Worm (Caenorhabditis elegans) whole organism, L2 larva: ENCODE data around the gene W01C8.5.

ENCODE experiments used
- blmp-1 ChIP-seq: sonication (generic microtip); optimal IDR thresholded peaks from 2 replicates; lab custom pipeline; 2017; ENCODE audit warnings: missing genetic modification characterization, mild to moderate bottlenecking, missing compliant biosample characterization, antibody characterized with exemption, moderate library complexity; ENCODE audit not compliant: insufficient read depth
- nhr-237 ChIP-seq: fragments of 150-350 bp; optimal IDR thresholded peaks from 2 replicates; lab custom pipeline; 2014; ENCODE audit warnings: missing biosample characterization, missing genetic modification characterization
- skn-1 ChIP-seq: sonication (generic microtip); optimal IDR thresholded peaks from 2 replicates; lab custom pipeline; 2017; ENCODE audit warnings: missing biosample characterization, missing genetic modification characterization
- unc-55 ChIP-seq: fragments of 150-350 bp; sonication (generic microtip); optimal IDR thresholded peaks from 3 replicates; lab custom pipeline; 2014; ENCODE audit warnings: missing biosample characterization, missing genetic modification reagents, missing genetic modification characterization

ce11 chrX:5743209-5743608 lies 46.1 kb upstream of the W01C8.5 start, which contains the start of gene gnrr-4:
- TF ChIP-seq unc-55 (GFP tag; lab: Kevin White, UChicago) (no peak), nhr-237 (tag; lab: Kevin White, UChicago) (no peak), skn-1 (tag; lab: Kevin White, UChicago) (no peak), blmp-1 (tag; lab: Kevin White, UChicago) (no peak)
